Worm (Caenorhabditis elegans): ENCODE measurements around the gene K09D9.3.

ce11 chrV:4024777-4025176, 5.5 kb downstream of the K09D9.3 start, which contains the start of gene K09D9.1:
- TF ChIP-seq flt-1 (GFP tag; IDR thresholded peaks at IDR 0.05) (no peak), ztf-29 (GFP tag; IDR thresholded peaks at IDR 0.05) (no peak), T22C8.4 (GFP tag; IDR thresholded peaks at IDR 0.05) (no peak), ref-1 (GFP tag; conservative IDR thresholded peaks at IDR 0.05) (no peak), cog-1 (tag; optimal IDR thresholded peaks at IDR 0.05) (no peak), med-1 (GFP tag; optimal IDR thresholded peaks at IDR 0.05; ENCODE audit: insufficient read depth) (no peak), ztf-23 (GFP tag; IDR thresholded peaks at IDR 0.05) (no peak), klf-2 (GFP tag; conservative IDR thresholded peaks at IDR 0.05) (no peak), tab-1 (GFP tag; IDR thresholded peaks at IDR 0.05) (no peak)
